Comparison of ENCODE assay signal across 5 worm cellular contexts in genomic region chrIII:235115-235514, ce11.
TF ChIP-seq lines count a peak whose summit lies in the region.

No protein-coding gene starts in this region.

TF ChIP-seq in whole organism, L1 larva, 84 proteins besides CTCF, POLR2A, EP300 and RAD21 (continues in another document):
- peak; percentile 83 for TF ChIP-seq nhr-85 (tag; lab: Kevin White, UChicago)
- TF ChIP-seq fos-1 (tag; optimal IDR thresholded peaks at IDR 0.05; lab: Kevin White, UChicago): no peak
- TF ChIP-seq dpl-1 (GFP tag; optimal IDR thresholded peaks at IDR 0.05; lab: Kevin White, UChicago): peak; percentile 54 to 74 (median 70)
- TF ChIP-seq C16A3.4 (tag; optimal IDR thresholded peaks at IDR 0.05; lab: Kevin White, UChicago): peak; percentile 17
- 0 out of 2 replicates have a peak, but pooled peaks have one; percentile 51 for TF ChIP-seq ets-5 (GFP tag; IDR thresholded peaks at IDR 0.05; lab: Robert Waterston, UW)
- TF ChIP-seq vab-15 (tag; optimal IDR thresholded peaks at IDR 0.05; lab: Kevin White, UChicago): no peak
- peak; percentile 51 for TF ChIP-seq lin-15B (tag; optimal IDR thresholded peaks at IDR 0.05; lab: Kevin White, UChicago)
- TF ChIP-seq ztf-4 (tag; optimal IDR thresholded peaks at IDR 0.05; lab: Kevin White, UChicago): peak; percentile 50
- no peak for TF ChIP-seq swsn-7 (tag; optimal IDR thresholded peaks at IDR 0.05; lab: Kevin White, UChicago)
- peak; percentile 54 for TF ChIP-seq sox-4 (tag; optimal IDR thresholded peaks at IDR 0.05; lab: Kevin White, UChicago)
- no peak for TF ChIP-seq nhr-20 (tag; optimal IDR thresholded peaks at IDR 0.05; lab: Kevin White, UChicago)
- TF ChIP-seq mab-9 (GFP tag; IDR thresholded peaks at IDR 0.05; lab: Robert Waterston, UW): peak; percentile 38; the same call in 1 of the 2 replicates
- TF ChIP-seq ztf-11 (tag; optimal IDR thresholded peaks at IDR 0.05; lab: Kevin White, UChicago): peak in 1 of 2 experiments; percentile 28
- peak; percentile 0 for TF ChIP-seq hpl-2 (GFP tag; optimal IDR thresholded peaks at IDR 0.05; lab: Kevin White, UChicago)
- TF ChIP-seq ceh-88 (GFP tag; IDR thresholded peaks at IDR 0.05; lab: Robert Waterston, UW): peak; percentile 82
- TF ChIP-seq snpc-4 (tag; optimal IDR thresholded peaks at IDR 0.05; lab: Kevin White, UChicago): peak; percentile 1
- peak; percentile 94 for TF ChIP-seq F16B12.6 (tag; optimal IDR thresholded peaks at IDR 0.05; lab: Kevin White, UChicago)
- TF ChIP-seq unc-62 (GFP tag; optimal IDR thresholded peaks at IDR 0.05; lab: Kevin White, UChicago): no peak

TF ChIP-seq in whole organism, L3 larva, 47 proteins besides CTCF, POLR2A, EP300 and RAD21 (continues in another document):
- TF ChIP-seq ceh-82 (tag; optimal IDR thresholded peaks at IDR 0.05; lab: Kevin White, UChicago): peak; percentile 38
- TF ChIP-seq lin-39 (tag; optimal IDR thresholded peaks at IDR 0.05; lab: Kevin White, UChicago): no peak
- no peak for TF ChIP-seq nhr-67 (tag; optimal IDR thresholded peaks at IDR 0.05; lab: Kevin White, UChicago)
- TF ChIP-seq snpc-4 (tag; optimal IDR thresholded peaks at IDR 0.05; lab: Kevin White, UChicago): no peak
- peak; percentile 32 for TF ChIP-seq lin-15B (tag; optimal IDR thresholded peaks at IDR 0.05; lab: Kevin White, UChicago)
- TF ChIP-seq ZK546.5 (tag; optimal IDR thresholded peaks at IDR 0.05; lab: Kevin White, UChicago): no peak
- no peak for TF ChIP-seq ama-1 (optimal IDR thresholded peaks at IDR 0.05; lab: Kevin White, UChicago)
- TF ChIP-seq fkh-10 (GFP tag; optimal IDR thresholded peaks at IDR 0.05; lab: Kevin White, UChicago): no peak
- TF ChIP-seq egl-27 (tag; optimal IDR thresholded peaks at IDR 0.05; lab: Kevin White, UChicago): no peak
- no peak for TF ChIP-seq fos-1 (tag; optimal IDR thresholded peaks at IDR 0.05; lab: Kevin White, UChicago)
- peak; percentile 60 for TF ChIP-seq nfya-1 (tag; optimal IDR thresholded peaks at IDR 0.05; lab: Kevin White, UChicago; ENCODE audit: insufficient read depth)
- no peak for TF ChIP-seq pqm-1 (tag; optimal IDR thresholded peaks at IDR 0.05; lab: Kevin White, UChicago)
- TF ChIP-seq unc-62 (GFP tag; optimal IDR thresholded peaks at IDR 0.05; lab: Kevin White, UChicago): no peak
- TF ChIP-seq lsy-12 (tag; optimal IDR thresholded peaks at IDR 0.05; lab: Kevin White, UChicago): peak; percentile 55
- TF ChIP-seq fkh-2 (tag; optimal IDR thresholded peaks at IDR 0.05; lab: Kevin White, UChicago): no peak
- TF ChIP-seq egl-5 (tag; optimal IDR thresholded peaks at IDR 0.05; lab: Kevin White, UChicago): no peak
- no peak for TF ChIP-seq sea-2 (GFP tag; optimal IDR thresholded peaks at IDR 0.05; lab: Kevin White, UChicago)
- no peak for TF ChIP-seq daf-12 (tag; optimal IDR thresholded peaks at IDR 0.05; lab: Kevin White, UChicago)
- TF ChIP-seq hmg-11 (tag; optimal IDR thresholded peaks at IDR 0.05; lab: Kevin White, UChicago): peak; percentile 60
- no peak for TF ChIP-seq skn-1 (tag; optimal IDR thresholded peaks at IDR 0.05; lab: Kevin White, UChicago)

TF ChIP-seq in whole organism, early embryonic, 17 proteins besides CTCF, POLR2A, EP300 and RAD21:
- peak; percentile 55 for TF ChIP-seq ama-1 (optimal IDR thresholded peaks at IDR 0.05; lab: Kevin White, UChicago)
- TF ChIP-seq F13C5.2 (tag; optimal IDR thresholded peaks at IDR 0.05; lab: Kevin White, UChicago): peak; percentile 76
- TF ChIP-seq pes-1 (GFP tag; IDR thresholded peaks at IDR 0.05; lab: Robert Waterston, UW): 0 out of 2 replicates have a peak, but pooled peaks have one; percentile 28
- no peak for TF ChIP-seq hmbx-1 (tag; optimal IDR thresholded peaks at IDR 0.05; lab: Kevin White, UChicago)
TF ChIP-seq in whole organism, early embryonic: peak in this region for 3.

TF ChIP-seq in whole organism, midembryonic, 9 proteins besides CTCF, POLR2A, EP300 and RAD21:
- TF ChIP-seq T22C8.4 (GFP tag; IDR thresholded peaks at IDR 0.05; lab: Robert Waterston, UW): no peak
- TF ChIP-seq tab-1 (GFP tag; IDR thresholded peaks at IDR 0.05; lab: Robert Waterston, UW): no peak
- TF ChIP-seq ztf-23 (GFP tag; IDR thresholded peaks at IDR 0.05; lab: Robert Waterston, UW): no peak
- TF ChIP-seq flt-1 (GFP tag; IDR thresholded peaks at IDR 0.05; lab: Robert Waterston, UW): 0 out of 2 replicates have a peak, but pooled peaks have one; percentile 17
- no peak for TF ChIP-seq klf-2 (GFP tag; conservative IDR thresholded peaks at IDR 0.05; lab: Robert Waterston, UW)

TF ChIP-seq in whole organism, young adult, 124 proteins besides CTCF, POLR2A, EP300 and RAD21:
- TF ChIP-seq him-1 (tag; optimal IDR thresholded peaks at IDR 0.05; lab: Kevin White, UChicago): peak; percentile 20
- TF ChIP-seq snpc-1.3 (tag; optimal IDR thresholded peaks at IDR 0.05; lab: Kevin White, UChicago; ENCODE audit: insufficient read depth): peak; percentile 59
- peak; percentile 20 for TF ChIP-seq dpl-1 (GFP tag; optimal IDR thresholded peaks at IDR 0.05; lab: Kevin White, UChicago)
- TF ChIP-seq K12H6.12 (tag; optimal IDR thresholded peaks at IDR 0.05; lab: Kevin White, UChicago): peak; percentile 42
- peak; percentile 46 for TF ChIP-seq F49E8.2 (tag; optimal IDR thresholded peaks at IDR 0.05; lab: Kevin White, UChicago; ENCODE audit: insufficient read depth)
- no peak for TF ChIP-seq unc-130 (GFP tag; optimal IDR thresholded peaks at IDR 0.05; lab: Kevin White, UChicago)
- 0 out of 2 replicates have a peak, but pooled peaks have one; percentile 35 for TF ChIP-seq B0019.2 (GFP tag; conservative IDR thresholded peaks at IDR 0.05; lab: Robert Waterston, UW)
- TF ChIP-seq madf-6 (GFP tag; IDR thresholded peaks at IDR 0.05; lab: Robert Waterston, UW): peak; percentile 63
- no peak for TF ChIP-seq xnd-1 (tag; optimal IDR thresholded peaks at IDR 0.05; lab: Kevin White, UChicago)
- peak; percentile 75 for TF ChIP-seq B0336.3 (GFP tag; IDR thresholded peaks at IDR 0.05; lab: Robert Waterston, UW)
- TF ChIP-seq D2030.7 (GFP tag; IDR thresholded peaks at IDR 0.05; lab: Robert Waterston, UW): peak; percentile 86
- peak; percentile 35; the same call in 1 of the 2 replicates for TF ChIP-seq attf-3 (GFP tag; conservative IDR thresholded peaks at IDR 0.05; lab: Robert Waterston, UW)
- TF ChIP-seq tbp1 (GFP tag; optimal IDR thresholded peaks at IDR 0.05; lab: Kevin White, UChicago): peak; percentile 59
- TF ChIP-seq efl-1 (GFP tag; optimal IDR thresholded peaks at IDR 0.05; lab: Kevin White, UChicago): peak; percentile 38
- peak in 1 of 3 experiments; percentile 33 for TF ChIP-seq lin-35 (GFP tag; optimal IDR thresholded peaks at IDR 0.05; lab: Kevin White, UChicago)
- TF ChIP-seq egl-44 (GFP tag; IDR thresholded peaks at IDR 0.05; lab: Robert Waterston, UW): no peak
- peak; percentile 57 for TF ChIP-seq lsl-1 (GFP tag; optimal IDR thresholded peaks at IDR 0.05; lab: Kevin White, UChicago)
- no peak; the same call in 1 of the 2 replicates for TF ChIP-seq rcor-1 (GFP tag; IDR thresholded peaks at IDR 0.05; lab: Robert Waterston, UW)
- no peak for TF ChIP-seq B0261.1 (tag; optimal IDR thresholded peaks at IDR 0.05; lab: Kevin White, UChicago)
- TF ChIP-seq cebp-1 (GFP tag; IDR thresholded peaks at IDR 0.05; lab: Robert Waterston, UW): peak; percentile 45; the same call in 1 of the 2 replicates
- no peak for TF ChIP-seq cebp-1 (tag; optimal IDR thresholded peaks at IDR 0.05; lab: Kevin White, UChicago)
- 0 out of 2 replicates have a peak, but pooled peaks have one; percentile 22 for TF ChIP-seq ceh-91 (GFP tag; IDR thresholded peaks at IDR 0.05; lab: Robert Waterston, UW)
- TF ChIP-seq attf-5 (GFP tag; optimal IDR thresholded peaks at IDR 0.05; lab: Kevin White, UChicago): no peak
- peak; percentile 79 for TF ChIP-seq mcd-1 (GFP tag; IDR thresholded peaks at IDR 0.05; lab: Robert Waterston, UW)
- peak; percentile 64 for TF ChIP-seq lin-54 (GFP tag; optimal IDR thresholded peaks at IDR 0.05; lab: Kevin White, UChicago)
- peak; percentile 93 for TF ChIP-seq hmg-1.2 (GFP tag; IDR thresholded peaks at IDR 0.05; lab: Robert Waterston, UW)
- no peak for TF ChIP-seq F55B11.4 (tag; optimal IDR thresholded peaks at IDR 0.05; lab: Kevin White, UChicago; ENCODE audit: borderline replicate concordance, insufficient read depth)
- peak; percentile 54 for TF ChIP-seq snpc-3.4 (tag; optimal IDR thresholded peaks at IDR 0.05; lab: Kevin White, UChicago)

Comparison
In these comparisons a context has a peak if more than half of its experiments do, and no peak if none do; other contexts are left out.
1. Of the 8 proteins assayed by ChIP-seq in both whole organism, young adult and whole organism, L1 larva: peak only in whole organism, young adult: none; only in whole organism, L1 larva: snpc-4 and unc-130; in both: dpl-1 and efl-1; in neither: 3; mixed calls (peak in some experiments, not most) for 1.